ENCODE assay signal across 3 worm cellular contexts in genomic region chrII:10502491-10503063, ce11.
TF ChIP-seq lines count a peak whose summit lies in the region.

Gene myrf-1, minus strand, starts transcription at chrII:10502541.

TF ChIP-seq in whole organism, L1 larva, 84 proteins besides CTCF, POLR2A, EP300 and RAD21 (continued from another document and continues in another):
- TF ChIP-seq C04F5.9 (tag; optimal IDR thresholded peaks at IDR 0.05; lab: Kevin White, UChicago) = no peak
- TF ChIP-seq snu-23 (GFP tag; optimal IDR thresholded peaks at IDR 0.05; lab: Kevin White, UChicago) = peak; percentile 88
- TF ChIP-seq lir-3 (tag; optimal IDR thresholded peaks at IDR 0.05; lab: Kevin White, UChicago; ENCODE audit: poor library complexity) = peak; percentile 58
- TF ChIP-seq zag-1 (tag; optimal IDR thresholded peaks at IDR 0.05; lab: Kevin White, UChicago) = no peak
- no peak for TF ChIP-seq tlp-1 (tag; optimal IDR thresholded peaks at IDR 0.05; lab: Kevin White, UChicago)
- TF ChIP-seq fkh-4 (tag; optimal IDR thresholded peaks at IDR 0.05; lab: Kevin White, UChicago; ENCODE audit: borderline replicate concordance) = no peak
- TF ChIP-seq unc-98 (GFP tag; IDR thresholded peaks at IDR 0.05; lab: Robert Waterston, UW) = no peak
- peak; percentile 53 to 59 for TF ChIP-seq lin-35 (GFP tag; optimal IDR thresholded peaks at IDR 0.05; lab: Kevin White, UChicago)
- peak in 1 of 2 experiments; percentile 83 for TF ChIP-seq mdl-1 (tag; optimal IDR thresholded peaks at IDR 0.05; lab: Kevin White, UChicago)
- TF ChIP-seq Y116A8C.19 (tag; optimal IDR thresholded peaks at IDR 0.05; lab: Kevin White, UChicago; ENCODE audit: borderline replicate concordance) = no peak
- TF ChIP-seq egl-13 (tag; optimal IDR thresholded peaks at IDR 0.05; lab: Kevin White, UChicago) = peak; percentile 84
- peak; percentile 99 for TF ChIP-seq nhr-85 (tag; lab: Kevin White, UChicago)
- peak; percentile 70 for TF ChIP-seq xbp-1 (tag; optimal IDR thresholded peaks at IDR 0.05; lab: Kevin White, UChicago)
- TF ChIP-seq zip-4 (GFP tag; optimal IDR thresholded peaks at IDR 0.05; lab: Kevin White, UChicago) = peak; percentile 36
- TF ChIP-seq ceh-63 (GFP tag; optimal IDR thresholded peaks at IDR 0.05; lab: Kevin White, UChicago) = no peak
- peak; percentile 22 for TF ChIP-seq efl-3 (GFP tag; optimal IDR thresholded peaks at IDR 0.05; lab: Kevin White, UChicago)
- peak; percentile 85 for TF ChIP-seq nhr-47 (tag; optimal IDR thresholded peaks at IDR 0.05; lab: Kevin White, UChicago)
- TF ChIP-seq tbx-2 (tag; optimal IDR thresholded peaks at IDR 0.05; lab: Kevin White, UChicago) = peak; percentile 85
- TF ChIP-seq sup-37 (GFP tag; optimal IDR thresholded peaks at IDR 0.05; lab: Kevin White, UChicago) = no peak
- no peak for TF ChIP-seq C34B4.2 (tag; optimal IDR thresholded peaks at IDR 0.05; lab: Kevin White, UChicago)
- no peak for TF ChIP-seq nhr-76 (tag; optimal IDR thresholded peaks at IDR 0.05; lab: Kevin White, UChicago)
- peak; percentile 82 for TF ChIP-seq rnt-1 (tag; optimal IDR thresholded peaks at IDR 0.05; lab: Kevin White, UChicago)
- TF ChIP-seq ceh-82 (tag; optimal IDR thresholded peaks at IDR 0.05; lab: Kevin White, UChicago) = peak; percentile 49 to 91 (median 53)
- peak; percentile 92 for TF ChIP-seq jun-1 (tag; optimal IDR thresholded peaks at IDR 0.05; lab: Kevin White, UChicago)
- peak; percentile 90 for TF ChIP-seq fkh-8 (tag; optimal IDR thresholded peaks at IDR 0.05; lab: Kevin White, UChicago)
- no peak for TF ChIP-seq ces-1 (GFP tag; optimal IDR thresholded peaks at IDR 0.05; lab: Kevin White, UChicago)
- peak; percentile 77 for TF ChIP-seq dsc-1 (tag; optimal IDR thresholded peaks at IDR 0.05; lab: Kevin White, UChicago)
- TF ChIP-seq pax-3 (tag; optimal IDR thresholded peaks at IDR 0.05; lab: Kevin White, UChicago) = peak; percentile 37
- TF ChIP-seq aly-2 (tag; optimal IDR thresholded peaks at IDR 0.05; lab: Kevin White, UChicago) = no peak
- no peak for TF ChIP-seq alr-1 (tag; optimal IDR thresholded peaks at IDR 0.05; lab: Kevin White, UChicago; ENCODE audit: borderline replicate concordance)
- peak; percentile 80 for TF ChIP-seq ztf-4 (tag; optimal IDR thresholded peaks at IDR 0.05; lab: Kevin White, UChicago)
- no peak for TF ChIP-seq vab-15 (tag; optimal IDR thresholded peaks at IDR 0.05; lab: Kevin White, UChicago)
- TF ChIP-seq sox-4 (tag; optimal IDR thresholded peaks at IDR 0.05; lab: Kevin White, UChicago) = peak; percentile 54
- peak; percentile 73 for TF ChIP-seq mep-1 (tag; optimal IDR thresholded peaks at IDR 0.05; lab: Kevin White, UChicago)
- peak; percentile 51 for TF ChIP-seq nhr-237 (tag; optimal IDR thresholded peaks at IDR 0.05; lab: Kevin White, UChicago)
- TF ChIP-seq irx-1 (tag; optimal IDR thresholded peaks at IDR 0.05; lab: Kevin White, UChicago) = peak; percentile 66
- TF ChIP-seq aha-1 (tag; optimal IDR thresholded peaks at IDR 0.05; lab: Kevin White, UChicago) = peak; percentile 21
- TF ChIP-seq swsn-7 (tag; optimal IDR thresholded peaks at IDR 0.05; lab: Kevin White, UChicago) = peak; percentile 89
- TF ChIP-seq unc-86 (tag; optimal IDR thresholded peaks at IDR 0.05; lab: Kevin White, UChicago) = peak; percentile 73
- peak in 2 of 3 experiments; percentile 37 to 55 for TF ChIP-seq dpl-1 (GFP tag; optimal IDR thresholded peaks at IDR 0.05; lab: Kevin White, UChicago)
- TF ChIP-seq nhr-71 (tag; optimal IDR thresholded peaks at IDR 0.05; lab: Kevin White, UChicago) = peak; percentile 91
- no peak for TF ChIP-seq hpl-2 (GFP tag; optimal IDR thresholded peaks at IDR 0.05; lab: Kevin White, UChicago)
- TF ChIP-seq ceh-90 (tag; optimal IDR thresholded peaks at IDR 0.05; lab: Kevin White, UChicago) = no peak

TF ChIP-seq in whole organism, L3 larva, 47 proteins besides CTCF, POLR2A, EP300 and RAD21 (continued from another document):
- TF ChIP-seq ama-1 (optimal IDR thresholded peaks at IDR 0.05; lab: Kevin White, UChicago) (peak; percentile 67), elt-1 (tag; optimal IDR thresholded peaks at IDR 0.05; lab: Kevin White, UChicago) (peak; percentile 56), lsy-12 (tag; optimal IDR thresholded peaks at IDR 0.05; lab: Kevin White, UChicago) (peak; percentile 92), unc-39 (tag; optimal IDR thresholded peaks at IDR 0.05; lab: Kevin White, UChicago) (no peak), ceh-82 (tag; optimal IDR thresholded peaks at IDR 0.05; lab: Kevin White, UChicago) (peak; percentile 43), unc-62 (GFP tag; optimal IDR thresholded peaks at IDR 0.05; lab: Kevin White, UChicago) (peak; percentile 83), elt-3 (tag; optimal IDR thresholded peaks at IDR 0.05; lab: Kevin White, UChicago) (peak in 2 of 3 experiments; percentile 18 to 35), ceh-16 (tag; optimal IDR thresholded peaks at IDR 0.05; lab: Kevin White, UChicago) (no peak), mdl-1 (tag; optimal IDR thresholded peaks at IDR 0.05; lab: Kevin White, UChicago) (peak; percentile 70), sea-2 (GFP tag; optimal IDR thresholded peaks at IDR 0.05; lab: Kevin White, UChicago) (peak; percentile 39), fkh-10 (GFP tag; optimal IDR thresholded peaks at IDR 0.05; lab: Kevin White, UChicago) (peak; percentile 17), pqm-1 (tag; optimal IDR thresholded peaks at IDR 0.05; lab: Kevin White, UChicago) (peak; percentile 8), nhr-28 (tag; optimal IDR thresholded peaks at IDR 0.05; lab: Kevin White, UChicago) (no peak), ztf-11 (tag; optimal IDR thresholded peaks at IDR 0.05; lab: Kevin White, UChicago) (no peak), nfya-1 (tag; optimal IDR thresholded peaks at IDR 0.05; lab: Kevin White, UChicago; ENCODE audit: insufficient read depth) (peak; percentile 90), egl-27 (tag; optimal IDR thresholded peaks at IDR 0.05; lab: Kevin White, UChicago) (no peak), lin-39 (tag; optimal IDR thresholded peaks at IDR 0.05; lab: Kevin White, UChicago) (peak; percentile 96), tbx-2 (tag; optimal IDR thresholded peaks at IDR 0.05; lab: Kevin White, UChicago) (peak; percentile 88), nhr-76 (tag; optimal IDR thresholded peaks at IDR 0.05; lab: Kevin White, UChicago) (no peak), mml-1 (tag; optimal IDR thresholded peaks at IDR 0.05; lab: Kevin White, UChicago) (no peak), ceh-28 (tag; optimal IDR thresholded peaks at IDR 0.05; lab: Kevin White, UChicago) (peak; percentile 84), zag-1 (tag; optimal IDR thresholded peaks at IDR 0.05; lab: Kevin White, UChicago) (peak; percentile 57), nhr-237 (tag; optimal IDR thresholded peaks at IDR 0.05; lab: Kevin White, UChicago) (no peak), ztf-4 (tag; optimal IDR thresholded peaks at IDR 0.05; lab: Kevin White, UChicago) (no peak), fkh-2 (tag; optimal IDR thresholded peaks at IDR 0.05; lab: Kevin White, UChicago) (no peak), fos-1 (tag; optimal IDR thresholded peaks at IDR 0.05; lab: Kevin White, UChicago) (peak; percentile 48), jun-1 (tag; optimal IDR thresholded peaks at IDR 0.05; lab: Kevin White, UChicago) (peak; percentile 62), nhr-67 (tag; optimal IDR thresholded peaks at IDR 0.05; lab: Kevin White, UChicago) (peak; percentile 3)

TF ChIP-seq in whole organism, young adult, 124 proteins besides CTCF, POLR2A, EP300 and RAD21 (continued from another document):
- TF ChIP-seq die-1 (tag; optimal IDR thresholded peaks at IDR 0.05; lab: Kevin White, UChicago) = peak; percentile 62
- TF ChIP-seq lin-26 (GFP tag; IDR thresholded peaks at IDR 0.05; lab: Robert Waterston, UW) = peak; percentile 79
- no peak for TF ChIP-seq efl-1 (GFP tag; optimal IDR thresholded peaks at IDR 0.05; lab: Kevin White, UChicago)
- no peak for TF ChIP-seq nhr-27 (tag; optimal IDR thresholded peaks at IDR 0.05; lab: Kevin White, UChicago)
- no peak for TF ChIP-seq lsl-1 (GFP tag; optimal IDR thresholded peaks at IDR 0.05; lab: Kevin White, UChicago)
- TF ChIP-seq ceh-27 (GFP tag; optimal IDR thresholded peaks at IDR 0.05; lab: Kevin White, UChicago) = peak; percentile 74
- TF ChIP-seq chd-7 (tag; optimal IDR thresholded peaks at IDR 0.05; lab: Kevin White, UChicago) = peak; percentile 79
- TF ChIP-seq lin-35 (GFP tag; optimal IDR thresholded peaks at IDR 0.05; lab: Kevin White, UChicago) = peak in 1 of 3 experiments; percentile 22
- no peak for TF ChIP-seq mxl-1 (tag; optimal IDR thresholded peaks at IDR 0.05; lab: Kevin White, UChicago)
- TF ChIP-seq madf-10 (tag; optimal IDR thresholded peaks at IDR 0.05; lab: Kevin White, UChicago) = peak; percentile 57
- TF ChIP-seq ekl-4 (GFP tag; IDR thresholded peaks at IDR 0.05; lab: Robert Waterston, UW) = peak; percentile 54; the same call in 1 of the 2 replicates
- no peak for TF ChIP-seq ztf-6 (GFP tag; IDR thresholded peaks at IDR 0.05; lab: Robert Waterston, UW)
- TF ChIP-seq ceh-79 (tag; optimal IDR thresholded peaks at IDR 0.05; lab: Kevin White, UChicago) = no peak
- TF ChIP-seq gei-17 (GFP tag; optimal IDR thresholded peaks at IDR 0.05; lab: Kevin White, UChicago) = peak; percentile 12
- TF ChIP-seq let-607 (tag; optimal IDR thresholded peaks at IDR 0.05; lab: Kevin White, UChicago) = peak; percentile 57 to 65
- TF ChIP-seq egl-18 (GFP tag; IDR thresholded peaks at IDR 0.05; lab: Robert Waterston, UW) = no peak
- no peak for TF ChIP-seq tlf-1 (GFP tag; optimal IDR thresholded peaks at IDR 0.05; lab: Kevin White, UChicago)
- TF ChIP-seq F10E7.11 (tag; optimal IDR thresholded peaks at IDR 0.05; lab: Kevin White, UChicago) = no peak
- peak; percentile 12 for TF ChIP-seq F23B12.7 (tag; optimal IDR thresholded peaks at IDR 0.05; lab: Kevin White, UChicago; ENCODE audit: insufficient read depth)
- TF ChIP-seq zfh-2 (GFP tag; conservative IDR thresholded peaks at IDR 0.05; lab: Robert Waterston, UW) = peak; percentile 100
- peak; percentile 65; the same call in 1 of the 2 replicates for TF ChIP-seq K11D2.4 (GFP tag; IDR thresholded peaks at IDR 0.05; lab: Robert Waterston, UW)
- no peak for TF ChIP-seq snpc-4 (GFP tag; optimal IDR thresholded peaks at IDR 0.05; lab: Kevin White, UChicago)
- TF ChIP-seq snpc-4 (tag; optimal IDR thresholded peaks at IDR 0.05; lab: Kevin White, UChicago) = peak in 1 of 4 experiments; percentile 35
- no peak for TF ChIP-seq sdz-38 (tag; optimal IDR thresholded peaks at IDR 0.05; lab: Kevin White, UChicago)
- no peak for TF ChIP-seq nhr-179 (tag; optimal IDR thresholded peaks at IDR 0.05; lab: Kevin White, UChicago)
- TF ChIP-seq attf-3 (GFP tag; conservative IDR thresholded peaks at IDR 0.05; lab: Robert Waterston, UW) = 0 out of 2 replicates have a peak, but pooled peaks have one; percentile 17
- no peak; the same call in 1 of the 2 replicates for TF ChIP-seq Y67H2A.10 (GFP tag; conservative IDR thresholded peaks at IDR 0.05; lab: Robert Waterston, UW)
- TF ChIP-seq F57C9.4 (tag; optimal IDR thresholded peaks at IDR 0.05; lab: Kevin White, UChicago) = no peak
- peak; percentile 64 for TF ChIP-seq ets-4 (GFP tag; optimal IDR thresholded peaks at IDR 0.05; lab: Kevin White, UChicago)
- no peak for TF ChIP-seq bed-1 (GFP tag; IDR thresholded peaks at IDR 0.05; lab: Robert Waterston, UW)
- TF ChIP-seq ceh-100 (GFP tag; IDR thresholded peaks at IDR 0.05; lab: Robert Waterston, UW) = no peak
- peak; percentile 97 for TF ChIP-seq egrh-3 (GFP tag; IDR thresholded peaks at IDR 0.05; lab: Robert Waterston, UW)
- no peak for TF ChIP-seq rec-8 (tag; optimal IDR thresholded peaks at IDR 0.05; lab: Kevin White, UChicago)
- no peak for TF ChIP-seq ztf-28 (GFP tag; IDR thresholded peaks at IDR 0.05; lab: Robert Waterston, UW)
- TF ChIP-seq tbx-9 (tag; optimal IDR thresholded peaks at IDR 0.05; lab: Kevin White, UChicago; ENCODE audit: borderline replicate concordance) = no peak
- TF ChIP-seq dpff-1 (tag; optimal IDR thresholded peaks at IDR 0.05; lab: Kevin White, UChicago) = no peak
- no peak for TF ChIP-seq ztf-25 (GFP tag; IDR thresholded peaks at IDR 0.05; lab: Robert Waterston, UW)
- peak; percentile 87 for TF ChIP-seq attf-5 (GFP tag; optimal IDR thresholded peaks at IDR 0.05; lab: Kevin White, UChicago)
- TF ChIP-seq lin-54 (GFP tag; optimal IDR thresholded peaks at IDR 0.05; lab: Kevin White, UChicago) = peak; percentile 50
- TF ChIP-seq hsf-1 (GFP tag; IDR thresholded peaks at IDR 0.05; lab: Robert Waterston, UW) = no peak
- TF ChIP-seq ztf-3 (GFP tag; optimal IDR thresholded peaks at IDR 0.05; lab: Kevin White, UChicago) = no peak
- TF ChIP-seq hrde-1 (tag; optimal IDR thresholded peaks at IDR 0.05; lab: Kevin White, UChicago; ENCODE audit: borderline replicate concordance) = no peak
